Fruit fly (Drosophila melanogaster) whole organism, pupa: ENCODE results near the gene alphaTub85E.

Experiments
- CG13204 ChIP-seq: fragments of 200-800 bp; sonication (Bioruptor generic); optimal IDR thresholded peaks from 2 replicates; lab custom pipeline; 2018; ENCODE audit warnings: missing biosample characterization, mild to moderate bottlenecking, missing genetic modification characterization, moderate library complexity
- CG15710 ChIP-seq: fragments of 200-800 bp; sonication (Bioruptor generic); optimal IDR thresholded peaks from 2 replicates; lab custom pipeline; 2018; ENCODE audit warnings: missing biosample characterization, mild to moderate bottlenecking, missing genetic modification characterization, moderate library complexity
- CG17806 ChIP-seq: fragments of 200-800 bp; sonication (Bioruptor generic); optimal IDR thresholded peaks from 2 replicates; lab custom pipeline; 2018; ENCODE audit warnings: missing biosample characterization, mild to moderate bottlenecking, missing genetic modification characterization, moderate library complexity
- Ets98B ChIP-seq: fragments of 200-800 bp; sonication (Bioruptor generic); IDR thresholded peaks from 2 replicates; pipeline ENCODE4 v1.3.6; 2022; ENCODE audit warnings: missing biosample characterization, missing genetic modification characterization
- fd96Ca ChIP-seq: fragments of 200-800 bp; sonication (Bioruptor generic); IDR thresholded peaks from 3 replicates; pipeline ENCODE4 v1.3.6; 2022; ENCODE audit warnings: missing biosample characterization, missing genetic modification characterization

DNA sequence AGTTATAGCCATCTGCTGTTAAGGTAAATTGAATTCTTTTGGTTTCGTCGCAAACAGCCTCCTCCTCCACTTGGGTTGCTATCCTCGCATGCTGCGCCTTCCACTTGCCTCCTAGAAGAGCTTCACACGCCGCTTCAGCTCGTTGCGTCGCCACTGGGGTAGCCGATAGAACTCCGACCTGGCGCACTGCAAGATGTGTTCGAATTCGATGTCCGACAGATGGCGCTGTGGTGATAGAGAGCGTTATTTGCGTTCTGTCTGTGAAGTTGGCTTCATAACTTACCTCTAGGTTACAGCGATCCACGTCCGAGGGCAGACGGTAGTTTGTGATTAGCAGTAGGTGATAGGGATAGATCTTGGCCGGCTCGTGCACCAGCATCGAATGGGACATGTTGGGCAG, 38.1 kb downstream of the alphaTub85E start:
- TF ChIP-seq CG17806 (no peak), Ets98B (GFP tag; lab: Robert Waterston, UW) (no peak), fd96Ca (GFP tag; lab: Robert Waterston, UW) (no peak), CG15710 (tag; lab: Kevin White, UChicago) (no peak), CG13204 (no peak)
